Fruit fly (Drosophila melanogaster): ENCODE measurements around the gene Or85e.

Gene Or85e

DNA sequence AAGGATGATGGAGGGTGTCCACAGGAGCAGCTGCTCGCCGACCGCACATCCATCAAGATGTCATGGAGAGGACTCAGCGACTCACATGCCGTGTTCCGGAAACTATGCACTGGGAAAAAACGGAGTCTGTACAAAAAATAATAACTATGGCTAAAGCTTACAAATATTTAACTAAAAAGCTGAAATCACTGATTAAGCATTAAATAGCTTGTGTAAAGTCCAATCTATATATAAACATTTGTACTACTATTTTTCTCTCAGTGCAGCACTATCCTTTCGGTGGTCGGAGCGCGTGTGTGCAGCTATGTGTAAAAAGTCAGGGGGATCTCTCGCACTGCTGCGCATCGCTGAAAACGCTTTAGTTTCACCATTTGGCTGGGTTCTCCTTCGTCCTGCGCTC, 39.5 kb downstream of the Or85e start (continued):
- TF ChIP-seq zen2 (GFP tag; IDR thresholded peaks at IDR 0.05; ENCODE audit: partially characterized antibody), result no peak
- no peak for TF ChIP-seq CG1529 (GFP tag; optimal IDR thresholded peaks at IDR 0.05)
- TF ChIP-seq nom (GFP tag; optimal IDR thresholded peaks at IDR 0.05), result no peak
- TF ChIP-seq Doc3 (GFP tag; IDR thresholded peaks at IDR 0.05; ENCODE audit: partially characterized antibody), result no peak
- TF ChIP-seq repo (GFP tag; optimal IDR thresholded peaks at IDR 0.05), result no peak
- TF ChIP-seq CG18476 (GFP tag; optimal IDR thresholded peaks at IDR 0.05), result no peak
- TF ChIP-seq Asciz (GFP tag; optimal IDR thresholded peaks at IDR 0.05), result no peak
- 0 out of 2 replicates have a peak, but pooled peaks have one; percentile 11 for TF ChIP-seq CG4404 (GFP tag; IDR thresholded peaks at IDR 0.05)
- TF ChIP-seq mld (GFP tag; IDR thresholded peaks at IDR 0.05; ENCODE audit: partially characterized antibody), result no peak
- TF ChIP-seq lola (GFP tag; optimal IDR thresholded peaks at IDR 0.05), result no peak
- TF ChIP-seq B-H2 (GFP tag; optimal IDR thresholded peaks at IDR 0.05), result no peak
- TF ChIP-seq CG2678 (tag; optimal IDR thresholded peaks at IDR 0.05), result peak; percentile 8
- no peak for TF ChIP-seq HmgZ (tag; optimal IDR thresholded peaks at IDR 0.05)
- no peak for TF ChIP-seq sd (tag; optimal IDR thresholded peaks at IDR 0.05)
- no peak for TF ChIP-seq E2f1 (GFP tag; IDR thresholded peaks at IDR 0.05)
- TF ChIP-seq lab (GFP tag; optimal IDR thresholded peaks at IDR 0.05), result peak; percentile 33
- no peak for TF ChIP-seq sna (GFP tag; IDR thresholded peaks at IDR 0.05; ENCODE audit: partially characterized antibody)
- peak; percentile 32 for TF ChIP-seq sens (GFP tag)
- TF ChIP-seq amos (GFP tag; IDR thresholded peaks at IDR 0.05; ENCODE audit: partially characterized antibody), result no peak
- no peak for TF ChIP-seq vfl (GFP tag; optimal IDR thresholded peaks at IDR 0.05)
- TF ChIP-seq bowl (GFP tag; IDR thresholded peaks at IDR 0.05), result no peak
- no peak for TF ChIP-seq en (GFP tag; optimal IDR thresholded peaks at IDR 0.05)
- no peak for TF ChIP-seq Rfx (GFP tag; IDR thresholded peaks at IDR 0.05)
- TF ChIP-seq jigr1 (GFP tag; IDR thresholded peaks at IDR 0.05), result no peak
- TF ChIP-seq croc (GFP tag; conservative IDR thresholded peaks at IDR 0.05), result no peak
- TF ChIP-seq hth (optimal IDR thresholded peaks at IDR 0.05), result no peak
- no peak for TF ChIP-seq gce (GFP tag; IDR thresholded peaks at IDR 0.05)
- no peak for TF ChIP-seq Vsx1 (GFP tag; optimal IDR thresholded peaks at IDR 0.05)
- no peak for TF ChIP-seq gcm2 (GFP tag; optimal IDR thresholded peaks at IDR 0.05)
- TF ChIP-seq Six4 (GFP tag; optimal IDR thresholded peaks at IDR 0.05), result no peak
- peak; percentile 17 for TF ChIP-seq CG2120 (GFP tag; optimal IDR thresholded peaks at IDR 0.05)
- no peak for TF ChIP-seq ato (GFP tag; IDR thresholded peaks at IDR 0.05; ENCODE audit: partially characterized antibody)
- TF ChIP-seq lilli (GFP tag; optimal IDR thresholded peaks at IDR 0.05), result no peak
- TF ChIP-seq CG31441 (GFP tag; IDR thresholded peaks at IDR 0.05), result no peak
- TF ChIP-seq Nf-YB (GFP tag; optimal IDR thresholded peaks at IDR 0.05), result no peak
- TF ChIP-seq CG9876 (GFP tag; optimal IDR thresholded peaks at IDR 0.05), result no peak
- no peak for TF ChIP-seq Dip3 (GFP tag; optimal IDR thresholded peaks at IDR 0.05)
- TF ChIP-seq CG6689 (GFP tag; IDR thresholded peaks at IDR 0.05), result no peak
- TF ChIP-seq CG7372 (GFP tag; IDR thresholded peaks at IDR 0.05), result no peak
- TF ChIP-seq CG11085 (GFP tag; IDR thresholded peaks at IDR 0.05), result no peak
- TF ChIP-seq CG18764 (GFP tag; optimal IDR thresholded peaks at IDR 0.05), result no peak
- no peak for TF ChIP-seq Lpt (GFP tag; optimal IDR thresholded peaks at IDR 0.05)
- TF ChIP-seq CG13624 (GFP tag; optimal IDR thresholded peaks at IDR 0.05), result no peak
- TF ChIP-seq CG5953 (GFP tag; IDR thresholded peaks at IDR 0.05), result no peak
- no peak for TF ChIP-seq CG14710 (tag; optimal IDR thresholded peaks at IDR 0.05)
- no peak for TF ChIP-seq odd (GFP tag; optimal IDR thresholded peaks at IDR 0.05)
- no peak for TF ChIP-seq CG34224 (GFP tag; IDR thresholded peaks at IDR 0.05; ENCODE audit: partially characterized antibody)
- TF ChIP-seq Hey (tag; optimal IDR thresholded peaks at IDR 0.05), result no peak
- TF ChIP-seq Gsc (GFP tag; IDR thresholded peaks at IDR 0.05), result no peak
- no peak for TF ChIP-seq CG13123 (GFP tag; optimal IDR thresholded peaks at IDR 0.05)
- TF ChIP-seq Ets65A (GFP tag), result peak; percentile 83
- TF ChIP-seq CG8359 (GFP tag; optimal IDR thresholded peaks at IDR 0.05; ENCODE audit: borderline replicate concordance), result no peak

All from whole organism, embryonic.